Fruit fly (Drosophila melanogaster) whole organism, larva: Measurements from ENCODE around the gene CG1529.

Experiments
- noc ChIP-seq: fragments of 200-800 bp; sonication (Bioruptor generic); optimal IDR thresholded peaks from 3 replicates; lab custom pipeline; 2019; ENCODE audit warnings: missing biosample characterization, mild to moderate bottlenecking, missing genetic modification characterization, moderate library complexity

CG1529 gene

DNA sequence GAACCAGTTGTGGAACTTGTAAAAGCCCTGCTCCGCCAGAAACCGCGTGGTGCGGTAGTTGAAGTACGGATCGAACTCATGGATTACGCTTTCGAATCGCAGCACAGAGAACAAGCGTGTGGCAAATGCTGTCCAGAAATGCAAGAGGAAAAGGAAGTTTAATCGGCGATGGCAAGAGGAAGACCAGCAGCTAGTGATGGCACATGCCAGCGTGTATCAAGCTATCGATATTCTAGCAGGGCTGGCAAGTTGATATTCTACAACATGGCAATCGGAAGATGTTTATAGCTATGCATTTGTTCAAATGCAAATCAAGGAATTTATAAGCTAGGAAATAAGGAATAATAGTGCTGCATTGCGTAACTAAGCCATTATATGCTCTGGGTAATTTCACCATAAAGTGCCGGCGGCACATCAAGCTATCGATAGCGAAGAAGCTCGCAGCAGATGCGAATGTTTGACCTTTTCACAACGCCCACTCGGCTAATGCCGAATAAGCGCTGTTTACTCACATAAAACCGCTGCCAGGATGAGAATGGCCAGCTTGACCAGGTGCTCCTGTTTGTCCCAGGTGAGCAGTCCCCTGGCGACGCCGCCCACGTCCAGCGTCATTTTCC lies 21.5 kb upstream of the CG1529 start:
- TF ChIP-seq noc (tag; lab: Kevin White, UChicago): peak; percentile 71

DNA sequence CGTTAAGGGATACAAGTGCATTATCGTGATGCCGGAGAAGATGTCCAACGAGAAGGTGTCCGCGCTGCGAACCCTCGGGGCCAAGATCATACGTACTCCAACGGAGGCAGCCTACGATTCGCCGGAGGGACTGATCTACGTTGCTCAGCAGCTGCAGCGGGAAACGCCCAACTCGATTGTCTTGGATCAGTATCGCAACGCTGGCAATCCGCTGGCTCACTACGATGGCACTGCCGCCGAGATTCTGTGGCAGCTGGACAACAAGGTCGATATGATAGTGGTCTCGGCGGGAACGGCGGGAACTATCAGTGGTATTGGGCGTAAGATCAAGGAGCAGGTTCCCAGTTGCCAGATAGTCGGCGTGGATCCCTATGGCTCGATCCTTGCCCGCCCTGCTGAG lies 16.0 kb upstream of the CG1529 start:
- TF ChIP-seq noc (tag; lab: Kevin White, UChicago): no peak

DNA sequence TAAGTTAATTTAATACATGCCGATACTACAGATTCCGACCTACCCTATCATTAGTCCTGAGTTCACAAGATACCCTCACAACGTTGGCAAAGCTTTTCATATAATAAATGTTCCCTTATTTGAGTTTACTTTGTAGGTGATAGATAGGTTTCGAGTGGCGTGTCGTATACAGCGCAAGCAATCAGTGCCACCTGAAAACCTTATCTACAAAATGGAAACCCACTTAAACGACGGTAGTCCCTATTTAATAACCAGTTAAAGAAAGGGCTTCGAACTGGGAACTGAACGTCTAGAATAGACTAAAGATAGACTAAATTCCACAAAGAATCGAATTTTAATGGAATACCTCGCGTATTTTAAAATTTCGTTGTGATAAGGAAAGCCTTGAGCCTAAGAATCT lies 14.4 kb upstream of the CG1529 start:
- TF ChIP-seq noc (tag; lab: Kevin White, UChicago): no peak

DNA sequence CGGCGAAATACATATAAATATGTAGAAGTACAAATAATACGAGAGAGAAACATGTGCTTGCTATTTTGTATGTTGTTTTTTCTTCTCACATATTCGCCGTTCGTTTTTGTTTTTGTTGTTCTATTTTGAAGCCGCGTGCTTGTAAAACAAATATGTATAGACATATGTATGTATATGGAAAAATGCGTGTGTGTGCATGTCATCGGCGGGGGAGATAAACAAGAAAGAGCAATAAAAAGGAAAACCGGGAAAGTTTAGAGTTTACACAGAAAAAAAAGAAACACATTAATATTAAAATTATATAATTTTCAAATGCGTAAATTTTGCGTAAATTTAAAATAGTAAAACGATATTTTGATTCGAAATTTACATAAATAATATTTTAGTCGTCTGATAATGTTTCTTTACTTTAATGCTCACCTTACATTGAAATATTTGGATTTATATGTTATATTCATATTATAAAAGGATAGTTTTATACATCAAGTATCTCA lies 13.7 kb upstream of the CG1529 start:
- TF ChIP-seq noc (tag; lab: Kevin White, UChicago): no peak

DNA sequence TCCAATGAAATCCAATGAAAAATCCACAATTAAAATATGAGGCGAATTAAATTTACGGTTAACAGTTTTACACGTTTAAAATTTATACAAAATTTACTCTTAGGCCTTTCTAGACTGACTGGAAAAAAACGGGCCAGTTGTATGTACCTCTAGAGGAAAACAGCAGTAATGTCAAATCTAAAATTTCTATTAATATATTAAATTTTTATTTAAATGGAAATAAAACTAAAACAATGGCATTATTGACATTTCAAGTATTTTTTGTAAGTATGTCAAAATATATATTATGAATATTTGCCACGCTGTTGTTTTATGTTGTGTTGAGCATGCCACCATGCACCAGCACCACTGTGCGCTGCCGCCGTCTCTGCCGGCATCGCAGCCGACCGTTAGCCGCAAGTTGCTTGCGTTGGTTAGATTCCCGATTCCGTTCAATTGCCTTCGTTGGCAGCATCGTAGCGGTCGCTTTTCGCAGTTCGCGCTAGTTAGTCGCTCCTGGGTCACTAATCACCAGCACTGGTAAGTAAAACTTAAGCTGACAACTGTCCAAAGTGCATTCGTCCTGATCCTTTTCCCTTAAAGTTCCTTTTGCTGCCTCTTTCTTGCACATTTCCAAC lies 13.2 kb upstream of the CG1529 start, which contains the start of gene Cbs:
Gene Cbs, plus strand, starts transcription at position 308 of the 617 bp plus-strand sequence.
- peak; percentile 52 for TF ChIP-seq noc (tag; lab: Kevin White, UChicago)

DNA sequence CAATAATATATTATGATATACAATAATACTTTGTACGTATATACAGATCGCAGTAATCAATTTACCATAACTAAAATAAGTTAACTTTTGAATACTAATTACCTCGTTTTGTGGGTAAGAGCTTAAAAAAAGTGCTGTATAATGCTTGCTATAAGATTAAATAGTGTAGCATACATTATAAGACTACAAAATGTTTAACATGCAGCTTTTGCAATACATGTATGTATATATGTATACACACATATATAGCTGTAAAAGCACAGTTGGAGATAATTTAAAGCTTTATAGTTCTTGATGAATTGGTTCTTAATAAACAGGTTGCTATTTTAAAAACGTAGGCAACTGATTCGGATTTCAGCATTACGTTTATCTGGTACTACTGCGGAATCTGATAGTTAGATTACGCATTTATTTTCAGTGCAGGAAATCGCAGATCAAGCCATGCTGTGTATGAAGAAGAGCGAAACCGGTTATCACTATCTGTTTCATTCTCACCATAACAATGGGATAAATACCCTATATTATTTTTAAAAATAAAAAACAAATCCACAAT lies 12.6 kb upstream of the CG1529 start:
- no peak for TF ChIP-seq noc (tag; lab: Kevin White, UChicago)

dm6 chrX:21042638-21043513 lies 11.1 kb upstream of the CG1529 start:
- TF ChIP-seq noc (tag; lab: Kevin White, UChicago): peak; percentile 86

DNA sequence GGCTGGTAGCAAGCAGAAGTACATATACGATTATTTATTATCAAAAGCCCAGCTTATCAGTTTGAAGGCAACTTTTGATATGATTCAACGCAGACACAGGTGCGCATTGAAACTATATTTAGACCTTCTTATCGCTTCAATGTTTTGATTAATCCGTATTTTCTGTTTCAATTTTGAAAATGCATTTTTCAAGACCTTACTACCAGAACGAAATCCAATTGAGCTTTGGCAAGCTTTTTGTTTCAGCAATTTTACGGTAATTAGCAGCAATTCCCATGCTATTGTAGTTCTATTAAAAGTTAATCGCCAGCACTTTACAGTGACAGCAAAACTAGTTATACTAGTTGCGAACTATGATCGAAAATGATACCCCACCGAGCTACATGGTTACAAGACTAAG lies 10.1 kb upstream of the CG1529 start, which contains the start of gene Mgstl:
Gene Mgstl, plus strand, starts transcription at position 301 of the 400 bp plus-strand sequence.
- no peak for TF ChIP-seq noc (tag; lab: Kevin White, UChicago)

- no peak for TF ChIP-seq noc (tag; lab: Kevin White, UChicago)
Measured at dm6 chrX:21040505-21040904, 8.8 kb upstream of the CG1529 start, which contains the start of gene CG15449. TSS of gene CG15449 (minus strand) at chrX:21040605.

- TF ChIP-seq noc (tag; lab: Kevin White, UChicago): no peak
Measured at dm6 chrX:21035938-21036324, 4.2 kb upstream of the CG1529 start.

dm6 chrX:21035208-21035937 lies 3.6 kb upstream of the CG1529 start, which contains the start of gene Ntf-2:
TSS of gene Ntf-2 (plus strand) at chrX:21035469.
- peak; percentile 31 for TF ChIP-seq noc (tag; lab: Kevin White, UChicago)

DNA sequence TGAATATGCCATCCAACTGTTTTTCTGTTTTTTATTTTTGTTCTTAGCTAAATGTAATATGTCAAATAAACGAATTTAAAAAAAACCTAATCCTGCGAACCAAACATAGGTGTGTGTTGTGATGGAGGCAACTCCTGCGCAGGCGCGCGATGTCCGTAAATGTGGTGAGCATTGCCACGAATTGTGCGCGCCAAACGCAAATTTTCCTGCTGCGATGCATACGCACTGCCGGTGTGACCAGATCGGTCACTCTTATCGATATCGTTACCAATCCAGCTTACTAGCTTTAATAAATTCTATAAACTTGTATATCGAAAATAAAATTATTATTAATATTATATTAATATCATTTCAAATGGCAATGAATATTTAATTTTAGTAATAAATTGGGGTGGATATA lies 2.9 kb upstream of the CG1529 start:
- TF ChIP-seq noc (tag; lab: Kevin White, UChicago): no peak

dm6 chrX:21027929-21028575 lies 3.7 kb downstream of the CG1529 start, which contains the start of gene CG1532:
TSS of gene CG1532 (minus strand) at chrX:21028361.
- peak; percentile 65 for TF ChIP-seq noc (tag; lab: Kevin White, UChicago)

DNA sequence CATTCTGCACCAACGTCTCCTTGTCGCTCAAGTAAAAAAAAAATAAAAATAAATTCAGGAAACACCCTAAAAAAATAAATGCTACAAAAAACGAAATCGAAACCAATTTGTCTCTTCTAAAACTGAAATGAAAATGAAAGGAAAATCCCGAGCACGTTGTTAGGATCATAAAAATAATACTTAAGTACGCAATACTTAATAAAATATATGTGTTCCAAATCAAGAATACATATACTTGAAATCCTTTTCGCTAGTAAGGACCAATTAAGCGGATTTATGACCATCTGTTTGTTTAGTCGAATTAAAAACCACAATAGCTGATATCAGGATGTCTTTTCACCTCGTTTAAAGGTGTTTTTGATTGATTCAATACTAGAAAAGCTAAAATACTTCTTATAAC lies 6.0 kb downstream of the CG1529 start, which contains the start of gene r-cup:
Gene r-cup, minus strand, starts transcription at position 101 of the 400 bp plus-strand sequence.
- TF ChIP-seq noc (tag; lab: Kevin White, UChicago): no peak
